Worm (Caenorhabditis elegans): ENCODE results near the gene F21C10.18.

DNA sequence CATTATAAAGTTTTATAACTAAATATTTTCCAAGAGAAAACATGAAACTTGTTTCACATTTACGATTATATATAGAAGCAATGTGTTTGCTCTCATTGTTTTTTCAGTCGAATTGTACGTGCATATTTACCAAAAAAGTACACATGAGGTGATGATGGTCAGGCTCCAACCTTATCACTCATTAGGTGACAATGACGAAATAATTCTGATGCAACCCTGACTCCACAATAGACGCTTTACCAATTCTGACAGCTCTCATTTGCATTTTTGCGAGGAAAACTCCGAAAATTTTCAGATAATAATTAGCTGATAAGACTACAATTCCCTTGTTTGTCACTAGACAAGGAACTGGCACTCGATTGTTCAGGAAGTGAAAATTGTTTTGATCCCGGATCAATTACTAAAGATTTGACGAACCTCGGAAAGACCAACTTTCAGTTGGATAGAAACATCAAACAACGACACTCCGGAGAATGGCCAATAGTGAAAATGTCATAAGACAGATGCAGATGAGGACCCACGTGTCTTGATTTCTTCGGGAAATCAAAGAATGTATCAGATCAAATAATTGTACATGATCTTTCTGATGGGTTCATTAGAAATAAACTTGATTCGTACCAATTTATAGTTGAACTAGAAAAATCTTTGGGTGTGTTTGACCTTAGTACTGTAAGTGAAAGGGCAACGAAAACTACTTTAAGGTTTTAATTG, 29.3 kb upstream of the F21C10.18 start:
- TF ChIP-seq ztf-29 (GFP tag; IDR thresholded peaks at IDR 0.05) (no peak), tab-1 (GFP tag; IDR thresholded peaks at IDR 0.05) (no peak), ztf-23 (GFP tag; IDR thresholded peaks at IDR 0.05) (no peak), klf-2 (GFP tag; conservative IDR thresholded peaks at IDR 0.05) (no peak), flt-1 (GFP tag; IDR thresholded peaks at IDR 0.05) (no peak), cog-1 (tag; optimal IDR thresholded peaks at IDR 0.05) (no peak)
